Worm (Caenorhabditis elegans) whole organism, L2 larva: ENCODE data around the gene C15H11.13.

Experiments
- ama-1 ChIP-seq: fragments of 150-350 bp; optimal IDR thresholded peaks from 2 replicates; lab custom pipeline; 2018; ENCODE audit warnings: inconsistent platforms
- blmp-1 ChIP-seq: sonication (generic microtip); optimal IDR thresholded peaks from 2 replicates; lab custom pipeline; 2017; ENCODE audit warnings: missing genetic modification characterization, mild to moderate bottlenecking, missing compliant biosample characterization, antibody characterized with exemption, moderate library complexity; ENCODE audit not compliant: insufficient read depth
- ceh-82 ChIP-seq: fragments of 150-350 bp; optimal IDR thresholded peaks from 2 replicates; lab custom pipeline; 2014; ENCODE audit warnings: missing biosample characterization, missing genetic modification characterization
- dmd-4 ChIP-seq: sonication (generic microtip); optimal IDR thresholded peaks from 2 replicates; lab custom pipeline; 2017; ENCODE audit warnings: missing biosample characterization, missing genetic modification characterization
- elt-3 ChIP-seq: sonication (generic microtip); optimal IDR thresholded peaks from 2 replicates; lab custom pipeline; 2017; ENCODE audit warnings: missing biosample characterization, missing genetic modification characterization
- lsy-2 ChIP-seq, 2 experiments: fragments of 150-350 bp in 1 of 2; sonication (generic microtip) in 1 of 2; optimal IDR thresholded peaks; 2 replicates each; lab custom pipeline; 2014 to 2017; ENCODE audit warnings: missing biosample characterization in 2 of 2, missing genetic modification characterization in 2 of 2
- mdl-1 ChIP-seq, 2 experiments: fragments of 150-350 bp in 1 of 2; sonication (generic microtip) in 1 of 2; optimal IDR thresholded peaks; 2 replicates each; lab custom pipeline; 2017; ENCODE audit warnings: missing biosample characterization in 2 of 2, missing genetic modification characterization in 2 of 2
- unc-62 ChIP-seq: fragments of 150-350 bp; optimal IDR thresholded peaks from 2 replicates; lab custom pipeline; 2014; ENCODE audit warnings: missing biosample characterization, missing genetic modification reagents, missing genetic modification characterization
- zag-1 ChIP-seq: fragments of 150-350 bp; optimal IDR thresholded peaks from 2 replicates; lab custom pipeline; 2014; ENCODE audit warnings: missing biosample characterization, missing genetic modification characterization
- ztf-11 ChIP-seq: sonication (generic microtip); optimal IDR thresholded peaks from 2 replicates; lab custom pipeline; 2017; ENCODE audit warnings: missing biosample characterization, missing genetic modification characterization

DNA sequence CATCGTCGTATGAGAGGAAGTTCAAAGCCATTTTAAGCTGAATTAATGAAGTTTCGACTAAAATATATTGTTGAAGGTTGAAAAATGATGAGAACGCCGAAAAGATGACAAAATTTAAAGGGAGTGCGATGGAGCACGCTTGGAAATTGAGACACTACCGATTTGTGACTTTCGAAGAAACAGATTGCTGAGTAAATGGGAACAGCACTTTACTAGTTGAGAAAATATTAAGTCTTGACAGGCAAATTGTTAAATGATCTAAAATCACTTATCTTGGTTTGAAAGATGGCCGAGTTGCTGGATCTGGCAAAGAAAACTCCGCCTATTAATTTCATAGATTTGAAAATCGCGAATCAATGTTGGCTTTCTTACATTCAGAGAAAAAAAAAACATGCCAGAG is 28.4 kb downstream of the C15H11.13 start, which contains the start of gene rpoa-12:
- TF ChIP-seq ceh-82 (no peak), ama-1 (lab: Kevin White, UChicago) (no peak), dmd-4 (no peak), mdl-1 (tag; optimal IDR thresholded peaks at IDR 0.05; lab: Kevin White, UChicago) (no peak), lsy-2 (tag; optimal IDR thresholded peaks at IDR 0.05; lab: Kevin White, UChicago) (peak in 1 of 2 experiments; percentile 44), elt-3 (no peak), blmp-1 (tag; lab: Kevin White, UChicago) (no peak), zag-1 (tag; lab: Kevin White, UChicago) (no peak), ztf-11 (no peak), unc-62 (GFP tag; lab: Kevin White, UChicago) (no peak)
